Fruit fly (Drosophila melanogaster): ENCODE results near the gene CG15892.
A peak's percentile ranks its signal among the peaks of the same experiment; 100 is the strongest.

The CG15892 gene

dm6 chrX:6287842-6288241, 6.3 kb downstream of the CG15892 start, which contains the start of the genes Top3beta and wuho (continued):
- no peak for TF ChIP-seq CG33557 (GFP tag; optimal IDR thresholded peaks at IDR 0.05)
- no peak for TF ChIP-seq CG2678 (tag; optimal IDR thresholded peaks at IDR 0.05)
- peak; percentile 42 for TF ChIP-seq ewg (GFP tag; optimal IDR thresholded peaks at IDR 0.05)
- TF ChIP-seq CG2875 (GFP tag; optimal IDR thresholded peaks at IDR 0.05) = no peak
- TF ChIP-seq CG16863 (GFP tag; optimal IDR thresholded peaks at IDR 0.05) = peak; percentile 10
- TF ChIP-seq Sox100B (GFP tag; optimal IDR thresholded peaks at IDR 0.05) = no peak
- TF ChIP-seq CG15269 (tag; optimal IDR thresholded peaks at IDR 0.05) = no peak
- TF ChIP-seq CG32532 (GFP tag; IDR thresholded peaks at IDR 0.05) = 0 out of 2 replicates have a peak, but pooled peaks have one; percentile 15
- peak; percentile 30 for TF ChIP-seq lbe (GFP tag; optimal IDR thresholded peaks at IDR 0.05)
- no peak for TF ChIP-seq prd (optimal IDR thresholded peaks at IDR 0.05)
- 0 out of 3 replicates have a peak, but pooled peaks have one; percentile 35 for TF ChIP-seq prd (GFP tag; IDR thresholded peaks at IDR 0.05)
- no peak for TF ChIP-seq Awh (GFP tag; IDR thresholded peaks at IDR 0.05)
- TF ChIP-seq nerfin-1 (tag; optimal IDR thresholded peaks at IDR 0.05) = peak; percentile 60
- peak; percentile 66 for TF ChIP-seq lilli (GFP tag; optimal IDR thresholded peaks at IDR 0.05)
- no peak for TF ChIP-seq CG7372 (GFP tag; IDR thresholded peaks at IDR 0.05)
- no peak for TF ChIP-seq peb (GFP tag; IDR thresholded peaks at IDR 0.05)
- TF ChIP-seq CG14710 (tag; optimal IDR thresholded peaks at IDR 0.05) = peak; percentile 74
- TF ChIP-seq fu2 (GFP tag; optimal IDR thresholded peaks at IDR 0.05) = no peak
- TF ChIP-seq CG9215 (GFP tag; IDR thresholded peaks at IDR 0.05) = no peak
- TF ChIP-seq CG14965 (GFP tag; optimal IDR thresholded peaks at IDR 0.05; ENCODE audit: borderline replicate concordance) = no peak
- TF ChIP-seq exex (tag; optimal IDR thresholded peaks at IDR 0.05) = no peak
- TF ChIP-seq PHDP (tag; optimal IDR thresholded peaks at IDR 0.05) = peak; percentile 32
- peak; percentile 41 for TF ChIP-seq CrebB (tag; optimal IDR thresholded peaks at IDR 0.05)
- peak; percentile 15 for TF ChIP-seq luna (GFP tag; optimal IDR thresholded peaks at IDR 0.05)
- peak; percentile 79 for TF ChIP-seq bbx (GFP tag; IDR thresholded peaks at IDR 0.05; ENCODE audit: partially characterized antibody)
- TF ChIP-seq CG1832 (GFP tag; optimal IDR thresholded peaks at IDR 0.05) = no peak
- TF ChIP-seq nerfin-2 (GFP tag; IDR thresholded peaks at IDR 0.05; ENCODE audit: partially characterized antibody) = peak; percentile 18; the same call in 1 of the 2 replicates
- TF ChIP-seq sens (GFP tag) = peak; percentile 77
- no peak for TF ChIP-seq HLH3B (GFP tag; IDR thresholded peaks at IDR 0.05)
- TF ChIP-seq oc (tag; optimal IDR thresholded peaks at IDR 0.05) = peak; percentile 79
- TF ChIP-seq Myb (GFP tag; optimal IDR thresholded peaks at IDR 0.05) = peak; percentile 76
- TF ChIP-seq Mad (GFP tag; optimal IDR thresholded peaks at IDR 0.05) = peak; percentile 43
- peak; percentile 16 for TF ChIP-seq CG8944 (GFP tag; optimal IDR thresholded peaks at IDR 0.05)
- 0 out of 2 replicates have a peak, but pooled peaks have one; percentile 13 for TF ChIP-seq CG32767 (GFP tag; IDR thresholded peaks at IDR 0.05)
- TF ChIP-seq CTCF (GFP tag; optimal IDR thresholded peaks at IDR 0.05) = peak; percentile 29
- TF ChIP-seq Spps (tag; optimal IDR thresholded peaks at IDR 0.05) = peak; percentile 6
- no peak for TF ChIP-seq wdn (GFP tag; IDR thresholded peaks at IDR 0.05)
- TF ChIP-seq Hmr (GFP tag; optimal IDR thresholded peaks at IDR 0.05) = peak; percentile 75
- TF ChIP-seq NFAT (GFP tag; IDR thresholded peaks at IDR 0.05) = 0 out of 2 replicates have a peak, but pooled peaks have one; percentile 20
- TF ChIP-seq fd96Cb (tag; optimal IDR thresholded peaks at IDR 0.05) = no peak
- no peak for TF ChIP-seq gsb (GFP tag; IDR thresholded peaks at IDR 0.05)
- TF ChIP-seq gce (GFP tag; IDR thresholded peaks at IDR 0.05) = no peak
- TF ChIP-seq D19A (tag; optimal IDR thresholded peaks at IDR 0.05) = no peak
- TF ChIP-seq Blimp-1 (GFP tag; optimal IDR thresholded peaks at IDR 0.05) = no peak
- TF ChIP-seq Poxn (GFP tag; IDR thresholded peaks at IDR 0.05) = no peak
- TF ChIP-seq HLH54F (GFP tag; optimal IDR thresholded peaks at IDR 0.05) = peak; percentile 39
- TF ChIP-seq Sox102F (GFP tag; optimal IDR thresholded peaks at IDR 0.05) = no peak
- TF ChIP-seq ttk (GFP tag; IDR thresholded peaks at IDR 0.05) = no peak
- TF ChIP-seq CG7839 (tag; optimal IDR thresholded peaks at IDR 0.05) = no peak
- peak in 1 of 2 experiments; percentile 2 for TF ChIP-seq bsh (GFP tag; optimal IDR thresholded peaks at IDR 0.05)
- no peak for TF ChIP-seq da (GFP tag; optimal IDR thresholded peaks at IDR 0.05)
- TF ChIP-seq CG13123 (GFP tag; optimal IDR thresholded peaks at IDR 0.05) = no peak
